Fruit fly (Drosophila melanogaster) whole organism, embryonic: ENCODE measurements around the gene Rab7.
A peak's percentile ranks its signal among the peaks of the same experiment; 100 is the strongest.

Experiments
- Abd-B ChIP-seq: fragments of 200-800 bp; sonication (Bioruptor generic); optimal IDR thresholded peaks from 2 replicates; lab custom pipeline; 2018; ENCODE audit warnings: missing biosample characterization, mild to moderate bottlenecking, missing genetic modification characterization, moderate library complexity
- Adf1 ChIP-seq: fragments of 200-800 bp; sonication (Bioruptor generic); IDR thresholded peaks from 2 replicates; pipeline ENCODE4 v1.3.6; 2022; ENCODE audit warnings: missing biosample characterization, missing genetic modification characterization
- BtbVII ChIP-seq: fragments of 200-800 bp; sonication (Bioruptor generic); optimal IDR thresholded peaks from 3 replicates; lab custom pipeline; 2017; ENCODE audit warnings: missing biosample characterization, mild to moderate bottlenecking, missing genetic modification characterization
- CG11085 ChIP-seq: fragments of 200-800 bp; sonication (Bioruptor generic); IDR thresholded peaks from 2 replicates; pipeline ENCODE4 v1.3.6; 2022; ENCODE audit warnings: missing biosample characterization, missing genetic modification characterization
- CG13775 ChIP-seq: fragments of 200-800 bp; sonication (Bioruptor generic); optimal IDR thresholded peaks from 3 replicates; lab custom pipeline; 2017; ENCODE audit warnings: missing biosample characterization, mild to moderate bottlenecking, missing genetic modification characterization
- CG13894 ChIP-seq: fragments of 200-800 bp; sonication (Bioruptor generic); optimal IDR thresholded peaks from 3 replicates; lab custom pipeline; 2018; ENCODE audit warnings: missing biosample characterization, mild to moderate bottlenecking, missing genetic modification characterization, moderate library complexity
- CG14441 ChIP-seq: fragments of 200-800 bp; sonication (Bioruptor generic); IDR thresholded peaks from 2 replicates; pipeline ENCODE4 v1.3.6; 2022; ENCODE audit warnings: missing biosample characterization, missing genetic modification characterization
- CG15696 ChIP-seq: fragments of 200-800 bp; sonication (Bioruptor generic); optimal IDR thresholded peaks from 2 replicates; lab custom pipeline; 2019; ENCODE audit warnings: missing biosample characterization, mild to moderate bottlenecking, missing genetic modification characterization, moderate library complexity
- CG1647 ChIP-seq: fragments of 200-800 bp; sonication (Bioruptor generic); optimal IDR thresholded peaks from 3 replicates; lab custom pipeline; 2016; ENCODE audit warnings: missing biosample characterization, missing genetic modification characterization
- CG17361 ChIP-seq: fragments of 200-800 bp; sonication (Bioruptor generic); IDR thresholded peaks from 3 replicates; pipeline ENCODE4 v1.3.6; 2022; ENCODE audit warnings: missing biosample characterization, missing genetic modification characterization
- CG17385 ChIP-seq: fragments of 200-800 bp; sonication (Bioruptor generic); optimal IDR thresholded peaks from 3 replicates; lab custom pipeline; 2018; ENCODE audit warnings: missing biosample characterization, mild to moderate bottlenecking, missing genetic modification characterization
- CG18599 ChIP-seq: fragments of 200-800 bp; sonication (Bioruptor generic); optimal IDR thresholded peaks from 3 replicates; lab custom pipeline; 2017; ENCODE audit warnings: missing biosample characterization, missing genetic modification characterization, mild to moderate bottlenecking, moderate library complexity, missing genetic modification reagents
- CG18619 ChIP-seq: fragments of 200-800 bp; sonication (Bioruptor generic); optimal IDR thresholded peaks from 3 replicates; lab custom pipeline; 2017; ENCODE audit warnings: missing biosample characterization, mild to moderate bottlenecking, missing genetic modification characterization
- CG2712 ChIP-seq: fragments of 200-800 bp; optimal IDR thresholded peaks from 3 replicates; lab custom pipeline; 2019; ENCODE audit warnings: missing biosample characterization, mild to moderate bottlenecking, missing genetic modification characterization, moderate library complexity
- CG2875 ChIP-seq: fragments of 200-800 bp; sonication (Bioruptor generic); optimal IDR thresholded peaks from 2 replicates; lab custom pipeline; 2017; ENCODE audit warnings: missing biosample characterization, mild to moderate bottlenecking, missing genetic modification characterization, missing genetic modification reagents
- CG32767 ChIP-seq: fragments of 200-800 bp; sonication (Bioruptor generic); IDR thresholded peaks from 2 replicates; pipeline ENCODE4 v1.3.6; 2022; ENCODE audit warnings: missing biosample characterization, missing genetic modification characterization
- CG3847 ChIP-seq: fragments of 200-800 bp; sonication (Bioruptor generic); IDR thresholded peaks from 2 replicates; pipeline ENCODE4 v1.3.6; 2022; ENCODE audit warnings: missing biosample characterization, missing genetic modification characterization
- CG42726 ChIP-seq: fragments of 200-800 bp; sonication (Bioruptor generic); IDR thresholded peaks from 2 replicates; pipeline ENCODE4 v1.3.6; 2022; ENCODE audit warnings: missing biosample characterization, missing genetic modification characterization; ENCODE audit not compliant: partially characterized antibody
- CG4282 ChIP-seq: fragments of 200-800 bp; sonication (Bioruptor generic); optimal IDR thresholded peaks from 2 replicates; lab custom pipeline; 2016; ENCODE audit warnings: missing biosample characterization, missing genetic modification characterization
- CG6254 ChIP-seq: fragments of 200-800 bp; sonication (Bioruptor generic); optimal IDR thresholded peaks from 3 replicates; lab custom pipeline; 2017; ENCODE audit warnings: mild to moderate bottlenecking, missing biosample characterization, missing genetic modification reagents, missing genetic modification characterization
- CG6272 ChIP-seq: fragments of 200-800 bp; sonication (Bioruptor generic); IDR thresholded peaks from 2 replicates; pipeline ENCODE4 v1.3.6; 2022; ENCODE audit warnings: missing biosample characterization, missing genetic modification characterization
- CG7357 ChIP-seq: fragments of 200-800 bp; sonication (Bioruptor generic); IDR thresholded peaks from 3 replicates; pipeline ENCODE4 v1.3.6; 2022; ENCODE audit warnings: missing biosample characterization, missing genetic modification characterization
- Hey ChIP-seq: fragments of 200-800 bp; sonication (Bioruptor generic); optimal IDR thresholded peaks from 3 replicates; lab custom pipeline; 2018; ENCODE audit warnings: missing biosample characterization, mild to moderate bottlenecking, missing genetic modification characterization
- HmgD ChIP-seq: fragments of 200-800 bp; sonication (Bioruptor generic); optimal IDR thresholded peaks from 3 replicates; lab custom pipeline; 2016; ENCODE audit warnings: missing biosample characterization, missing genetic modification characterization
- MESR4 ChIP-seq: fragments of 200-800 bp; sonication (Bioruptor generic); optimal IDR thresholded peaks from 2 replicates; lab custom pipeline; 2018; ENCODE audit warnings: missing biosample characterization, mild to moderate bottlenecking, missing genetic modification characterization, moderate library complexity
- Sin3A ChIP-seq: fragments of >200 bp; optimal IDR thresholded peaks from 2 replicates; lab custom pipeline; 2018
- Ssrp ChIP-seq: fragments of 200-800 bp; sonication (Bioruptor generic); optimal IDR thresholded peaks from 2 replicates; lab custom pipeline; 2018; ENCODE audit warnings: missing biosample characterization, mild to moderate bottlenecking, missing genetic modification characterization, moderate library complexity
- bcd ChIP-seq: fragments of 200-800 bp; sonication (Bioruptor generic); optimal IDR thresholded peaks from 2 replicates; lab custom pipeline; 2017; ENCODE audit warnings: missing biosample characterization, mild to moderate bottlenecking, missing genetic modification characterization
- chn ChIP-seq: fragments of 200-800 bp; sonication (Bioruptor generic); optimal IDR thresholded peaks from 2 replicates; lab custom pipeline; 2016; ENCODE audit warnings: missing biosample characterization, missing genetic modification characterization
- da ChIP-seq: fragments of 200-800 bp; sonication (Bioruptor generic); optimal IDR thresholded peaks from 2 replicates; lab custom pipeline; 2016; ENCODE audit warnings: missing biosample characterization, missing genetic modification characterization
- dm ChIP-seq: fragments of 200-800 bp; sonication (Bioruptor generic); optimal IDR thresholded peaks from 3 replicates; lab custom pipeline; 2016; ENCODE audit warnings: missing biosample characterization, missing genetic modification characterization
- esg ChIP-seq: fragments of 200-800 bp; sonication (Bioruptor generic); conservative IDR thresholded peaks from 2 replicates; pipeline ENCODE4 v1.3.6; 2022; ENCODE audit warnings: missing biosample characterization, missing genetic modification characterization
- fd102C ChIP-seq: fragments of 200-800 bp; sonication (Bioruptor generic); optimal IDR thresholded peaks from 2 replicates; lab custom pipeline; 2018; ENCODE audit warnings: missing biosample characterization, mild to moderate bottlenecking, missing genetic modification characterization, moderate library complexity
- fd3F ChIP-seq: fragments of 200-800 bp; sonication (Bioruptor generic); optimal IDR thresholded peaks from 2 replicates; lab custom pipeline; 2018; ENCODE audit warnings: missing biosample characterization, mild to moderate bottlenecking, missing genetic modification characterization, moderate library complexity
- fru ChIP-seq: fragments of >200 bp; optimal IDR thresholded peaks from 2 replicates; lab custom pipeline; 2017
- gce ChIP-seq: fragments of 200-800 bp; sonication (Bioruptor generic); IDR thresholded peaks from 3 replicates; pipeline ENCODE4 v1.3.6; 2022; ENCODE audit warnings: missing biosample characterization, missing genetic modification characterization
- hb ChIP-seq: fragments of 200-800 bp; sonication (Bioruptor generic); IDR thresholded peaks from 3 replicates; pipeline ENCODE4 v1.3.6; 2022; ENCODE audit warnings: missing biosample characterization, missing genetic modification characterization; ENCODE audit not compliant: partially characterized antibody
- ind ChIP-seq: fragments of 200-800 bp; sonication (Bioruptor generic); optimal IDR thresholded peaks from 3 replicates; lab custom pipeline; 2016; ENCODE audit warnings: missing biosample characterization, missing genetic modification characterization
- kni ChIP-seq: fragments of 200-800 bp; sonication (Bioruptor generic); optimal IDR thresholded peaks from 3 replicates; lab custom pipeline; 2017; ENCODE audit warnings: mild to moderate bottlenecking, missing biosample characterization, missing genetic modification reagents, missing genetic modification characterization
- lmd ChIP-seq: fragments of 200-800 bp; sonication (Bioruptor generic); IDR thresholded peaks from 2 replicates; pipeline ENCODE4 v1.3.6; 2022; ENCODE audit warnings: missing biosample characterization, missing genetic modification characterization
- nmo ChIP-seq: fragments of 200-800 bp; sonication (Bioruptor generic); optimal IDR thresholded peaks from 2 replicates; lab custom pipeline; 2018; ENCODE audit warnings: missing biosample characterization, mild to moderate bottlenecking, missing genetic modification characterization, moderate library complexity
- pzg ChIP-seq: fragments of 200-800 bp; sonication (Bioruptor generic); optimal IDR thresholded peaks from 3 replicates; lab custom pipeline; 2018; ENCODE audit warnings: missing biosample characterization, mild to moderate bottlenecking, missing genetic modification characterization, moderate library complexity
- sc ChIP-seq, 3 experiments: fragments of >200 bp in 2 of 3; fragments of 200-800 bp in 1 of 3; sonication (Bioruptor generic) in 1 of 3; optimal IDR thresholded peaks; 2 replicates in 2 of 3; 3 replicates in 1 of 3; lab custom pipeline; 2017; ENCODE audit warnings: mild to moderate bottlenecking in 1 of 3, missing biosample characterization in 1 of 3, missing genetic modification characterization in 1 of 3, missing genetic modification reagents in 1 of 3
- seq ChIP-seq: fragments of 200-800 bp; sonication (Bioruptor generic); IDR thresholded peaks from 2 replicates; pipeline ENCODE4 v1.3.6; 2022; ENCODE audit warnings: missing biosample characterization, missing genetic modification characterization
- sim ChIP-seq: fragments of 200-800 bp; sonication (Bioruptor generic); IDR thresholded peaks from 2 replicates; pipeline ENCODE4 v1.3.6; 2022; ENCODE audit warnings: missing biosample characterization, missing genetic modification characterization
- slbo ChIP-seq: fragments of 200-800 bp; sonication (Bioruptor generic); IDR thresholded peaks from 2 replicates; pipeline ENCODE4 v1.3.6; 2022; ENCODE audit warnings: missing biosample characterization, missing genetic modification characterization
- tin ChIP-seq: fragments of 200-800 bp; sonication (Bioruptor generic); optimal IDR thresholded peaks from 3 replicates; lab custom pipeline; 2016; ENCODE audit warnings: missing biosample characterization, missing genetic modification characterization
- toy ChIP-seq: fragments of 200-800 bp; sonication (Bioruptor generic); IDR thresholded peaks from 2 replicates; pipeline ENCODE4 v1.3.6; 2022; ENCODE audit warnings: missing biosample characterization, missing genetic modification characterization
- wor ChIP-seq: fragments of 200-800 bp; sonication (Bioruptor generic); IDR thresholded peaks from 2 replicates; pipeline ENCODE4 v1.3.6; 2022; ENCODE audit warnings: missing biosample characterization, missing genetic modification characterization

Gene Rab7

dm6 chr3R:24037538-24038265 is 44.9 kb downstream of the Rab7 start, which contains the start of gene spas (continued):
- peak; percentile 52; the same call in 1 of the 2 replicates for TF ChIP-seq wor
- peak; percentile 75 for TF ChIP-seq ind
- peak; percentile 87 for TF ChIP-seq CG13775 (GFP tag; lab: Kevin White, UChicago)
- TF ChIP-seq BtbVII (GFP tag; lab: Kevin White, UChicago), result no peak
- TF ChIP-seq CG1647 (GFP tag; lab: Kevin White, UChicago), result peak; percentile 28
- peak; percentile 44; the same call in 1 of the 2 replicates for TF ChIP-seq CG11085
- TF ChIP-seq Hey (tag; lab: Kevin White, UChicago), result no peak
- TF ChIP-seq fru (lab: Kevin White, UChicago), result no peak
- peak; percentile 70 for TF ChIP-seq esg
- TF ChIP-seq bcd (GFP tag; lab: Kevin White, UChicago), result peak; percentile 65
- peak; percentile 86 for TF ChIP-seq CG17361
- peak; percentile 66; the same call in 2 of the 3 replicates for TF ChIP-seq CG7357
- peak; percentile 82 for TF ChIP-seq CG3847
- peak; percentile 80 for TF ChIP-seq chn (GFP tag; lab: Kevin White, UChicago)
- TF ChIP-seq tin (GFP tag; lab: Kevin White, UChicago), result peak; percentile 72
- peak; percentile 67 for TF ChIP-seq dm
- TF ChIP-seq Adf1 (GFP tag; lab: Robert Waterston, UW), result no peak
- TF ChIP-seq HmgD (GFP tag; lab: Kevin White, UChicago), result peak; percentile 50
- peak; percentile 44 for TF ChIP-seq CG18599 (GFP tag; lab: Kevin White, UChicago)
- TF ChIP-seq nmo (GFP tag; lab: Kevin White, UChicago), result peak; percentile 87
- peak; percentile 36; the same call in 1 of the 2 replicates for TF ChIP-seq toy (GFP tag; lab: Robert Waterston, UW)
- TF ChIP-seq hb (GFP tag; lab: Robert Waterston, UW), result peak; percentile 92
- TF ChIP-seq CG4282 (GFP tag; lab: Kevin White, UChicago), result no peak
- peak; percentile 65 for TF ChIP-seq da (GFP tag; lab: Kevin White, UChicago)
- peak; percentile 69 for TF ChIP-seq CG2712 (tag; lab: Kevin White, UChicago)
- peak; percentile 61 for TF ChIP-seq CG18619 (GFP tag; lab: Kevin White, UChicago)
- peak; percentile 31 for TF ChIP-seq fd102C
- peak; percentile 68 for TF ChIP-seq Abd-B
- TF ChIP-seq Ssrp, result peak; percentile 57
- peak; percentile 67 for TF ChIP-seq CG15696 (tag; lab: Kevin White, UChicago)
- no peak for TF ChIP-seq CG2875 (GFP tag; lab: Kevin White, UChicago)
- peak; percentile 28 for TF ChIP-seq kni (GFP tag; lab: Kevin White, UChicago)
- TF ChIP-seq CG13894 (tag; lab: Kevin White, UChicago), result peak; percentile 53
- no peak; the same call in 1 of the 2 replicates for TF ChIP-seq CG32767 (GFP tag; lab: Robert Waterston, UW)
- peak; percentile 74 for TF ChIP-seq lmd
- TF ChIP-seq sc (optimal IDR thresholded peaks at IDR 0.05; lab: Kevin White, UChicago), result no peak
- TF ChIP-seq sc (GFP tag; optimal IDR thresholded peaks at IDR 0.05; lab: Kevin White, UChicago), result no peak
- peak; percentile 87 for TF ChIP-seq CG6272 (GFP tag; lab: Robert Waterston, UW)
- peak; percentile 89 for TF ChIP-seq slbo (GFP tag; lab: Robert Waterston, UW)
- peak; percentile 26 for TF ChIP-seq CG17385 (GFP tag; lab: Kevin White, UChicago)
- no peak for TF ChIP-seq seq (GFP tag; lab: Robert Waterston, UW)
- peak; percentile 90 for TF ChIP-seq CG42726 (GFP tag; lab: Robert Waterston, UW)
- TF ChIP-seq CG14441, result peak; percentile 74
- TF ChIP-seq Sin3A, result peak; percentile 95
- no peak for TF ChIP-seq gce (GFP tag; lab: Robert Waterston, UW)
- TF ChIP-seq MESR4 (GFP tag; lab: Kevin White, UChicago), result peak; percentile 83
- peak; percentile 40 for TF ChIP-seq fd3F (GFP tag; lab: Kevin White, UChicago)
- peak; percentile 22 for TF ChIP-seq CG6254 (GFP tag; lab: Kevin White, UChicago)
- TF ChIP-seq sim (GFP tag; lab: Robert Waterston, UW), result peak; percentile 66
- peak; percentile 68 for TF ChIP-seq pzg (GFP tag; lab: Kevin White, UChicago)
